Worm (Caenorhabditis elegans) whole organism, early embryonic: ENCODE results near the gene sng-1.
"Not testable (repeated sequence)": the region's sequence is repeated elsewhere in the genome, so short reads cannot be mapped to it uniquely, and the experiment has no call there.

Experiments
- B0310.2 ChIP-seq: sonication (generic microtip); optimal IDR thresholded peaks from 2 replicates; lab custom pipeline; 2016; ENCODE audit warnings: mild to moderate bottlenecking, missing genetic modification characterization, missing compliant biosample characterization
- F13C5.2 ChIP-seq: sonication (generic microtip); optimal IDR thresholded peaks from 2 replicates; lab custom pipeline; 2017; ENCODE audit warnings: mild to moderate bottlenecking, missing genetic modification characterization, inconsistent platforms, missing compliant biosample characterization
- aly-1 ChIP-seq: sonication (generic microtip); optimal IDR thresholded peaks from 2 replicates; lab custom pipeline; 2016; ENCODE audit warnings: missing genetic modification characterization, missing compliant biosample characterization
- ama-1 ChIP-seq: fragments of 150-350 bp; optimal IDR thresholded peaks from 2 replicates; lab custom pipeline; 2014
- ceh-13 ChIP-seq: fragments of 200-800 bp; sonication (Bioruptor generic); optimal IDR thresholded peaks from 2 replicates; lab custom pipeline; 2018; ENCODE audit warnings: mild to moderate bottlenecking, missing genetic modification characterization, missing compliant biosample characterization
- ceh-36 ChIP-seq: sonication (generic microtip); optimal IDR thresholded peaks from 2 replicates; lab custom pipeline; 2016; ENCODE audit warnings: missing genetic modification characterization, inconsistent platforms, missing compliant biosample characterization
- ets-7 ChIP-seq: sonication (generic microtip); optimal IDR thresholded peaks from 2 replicates; lab custom pipeline; 2016; ENCODE audit warnings: missing genotype, missing genetic modification characterization, missing compliant biosample characterization
- flt-1 ChIP-seq: fragments of 200-800 bp; sonication (Bioruptor generic); IDR thresholded peaks from 2 replicates; pipeline ENCODE4 v1.3.6; 2022; ENCODE audit warnings: missing genetic modification characterization, missing compliant biosample characterization
- hmbx-1 ChIP-seq: sonication (generic microtip); optimal IDR thresholded peaks from 2 replicates; lab custom pipeline; 2016; ENCODE audit warnings: mild to moderate bottlenecking, missing genetic modification characterization, missing compliant biosample characterization
- hmg-4 ChIP-seq: fragments of 200-800 bp; sonication (Bioruptor generic); optimal IDR thresholded peaks from 2 replicates; lab custom pipeline; 2018; ENCODE audit warnings: mild to moderate bottlenecking, missing genetic modification characterization, missing compliant biosample characterization
- hnd-1 ChIP-seq: sonication (generic microtip); optimal IDR thresholded peaks from 2 replicates; lab custom pipeline; 2016; ENCODE audit warnings: missing genetic modification characterization, missing compliant biosample characterization
- pes-1 ChIP-seq: fragments of 200-800 bp; sonication (Bioruptor generic); IDR thresholded peaks from 2 replicates; pipeline ENCODE4 v1.3.6; 2022; ENCODE audit warnings: missing genetic modification reagents, missing genetic modification characterization, missing compliant biosample characterization
- scrt-1 ChIP-seq: fragments of 200-800 bp; sonication (Bioruptor generic); IDR thresholded peaks from 2 replicates; pipeline ENCODE4 v1.3.6; 2022; ENCODE audit warnings: missing genetic modification characterization, missing compliant biosample characterization
- sea-1 ChIP-seq: fragments of 200-800 bp; sonication (Bioruptor generic); conservative IDR thresholded peaks from 2 replicates; pipeline ENCODE4 v1.3.6; 2022; ENCODE audit warnings: missing genetic modification characterization, missing compliant biosample characterization
- tbx-11 ChIP-seq: fragments of 200-800 bp; sonication (Bioruptor generic); IDR thresholded peaks from 2 replicates; pipeline ENCODE4 v1.3.6; 2022; ENCODE audit warnings: missing genetic modification characterization, missing compliant biosample characterization
- tbx-37 ChIP-seq: fragments of 200-800 bp; sonication (Bioruptor generic); conservative IDR thresholded peaks from 2 replicates; pipeline ENCODE4 v1.3.6; 2022; ENCODE audit warnings: missing genetic modification reagents, missing genetic modification characterization, missing compliant biosample characterization
- tra-4 ChIP-seq: sonication (generic microtip); optimal IDR thresholded peaks from 2 replicates; lab custom pipeline; 2017; ENCODE audit warnings: missing genetic modification characterization, missing compliant biosample characterization

The sng-1 gene

DNA sequence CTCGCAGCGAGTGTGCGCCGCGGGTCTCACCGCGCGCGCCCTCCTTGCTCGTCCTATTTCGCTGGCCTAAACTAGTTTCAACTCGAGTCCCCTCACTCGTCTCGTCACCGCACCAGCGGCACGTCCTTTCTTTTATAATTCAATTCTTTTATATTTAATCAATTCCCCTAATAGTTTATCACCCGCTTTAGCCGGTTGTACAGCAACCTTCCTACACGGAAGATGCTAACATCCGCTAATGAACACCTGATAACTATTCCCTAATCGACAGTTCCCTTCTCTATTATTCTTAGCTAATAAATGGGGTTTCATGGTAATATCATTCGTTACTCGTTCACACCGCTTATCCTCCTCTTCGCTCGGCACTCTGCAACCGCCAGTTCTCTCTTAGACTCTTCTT lies 37.9 kb downstream of the sng-1 start, which contains the start of gene C56G3.2:
C56G3.2 (plus strand) TSS at position 301 of the 400 bp plus-strand sequence.
- TF ChIP-seq F13C5.2; hnd-1 (tag; lab: Kevin White, UChicago); B0310.2: not testable (repeated sequence)

DNA sequence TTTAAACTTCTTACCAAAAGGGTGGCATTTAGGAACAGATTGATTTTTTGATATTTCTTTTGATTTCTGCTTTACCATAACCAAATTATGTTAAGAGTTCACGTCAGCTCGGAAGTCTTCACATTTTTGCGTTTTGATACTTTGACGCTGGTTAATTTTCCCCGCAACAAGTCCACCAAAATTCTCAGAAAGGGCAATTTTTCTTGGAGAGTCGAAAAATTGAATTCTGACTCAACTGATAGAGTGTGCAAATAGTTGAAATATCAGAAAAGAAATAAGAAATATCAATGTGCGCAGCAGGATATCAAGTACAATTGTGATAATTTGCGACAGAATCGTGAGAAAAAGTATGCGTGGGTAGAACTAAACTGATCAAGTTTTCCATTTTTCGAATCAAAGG lies 42.4 kb downstream of the sng-1 start:
- TF ChIP-seq hmg-4 (GFP tag; lab: Kevin White, UChicago) = no peak
- TF ChIP-seq tbx-37 (GFP tag; lab: Robert Waterston, UW) = no peak
- TF ChIP-seq scrt-1 (GFP tag; lab: Robert Waterston, UW) = no peak
- no peak for TF ChIP-seq flt-1 (GFP tag; lab: Robert Waterston, UW)
- TF ChIP-seq ama-1 (lab: Kevin White, UChicago) = no peak
- no peak for TF ChIP-seq F13C5.2

DNA sequence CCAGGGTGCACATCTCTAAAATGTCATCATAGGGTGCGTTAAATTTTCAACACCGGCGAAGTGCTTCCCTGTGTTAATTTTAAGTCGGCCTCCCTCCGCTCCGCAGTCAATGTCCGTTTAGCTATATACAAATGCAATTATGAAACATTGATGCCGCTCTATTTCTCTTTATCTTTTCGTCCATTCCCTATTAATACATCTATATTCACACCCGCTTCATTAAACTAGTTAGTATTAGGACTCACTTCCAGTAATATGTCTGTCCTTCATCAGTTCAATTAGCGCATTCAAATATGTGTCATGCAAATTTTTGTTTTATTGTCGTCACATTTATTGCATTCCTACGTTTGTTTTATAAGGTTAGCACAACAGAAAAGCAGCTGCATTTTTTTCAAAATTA lies 44.5 kb downstream of the sng-1 start:
- no peak for TF ChIP-seq scrt-1 (GFP tag; lab: Robert Waterston, UW)
- no peak for TF ChIP-seq pes-1 (GFP tag; lab: Robert Waterston, UW)
- TF ChIP-seq aly-1 (tag; lab: Kevin White, UChicago) = no peak
- no peak for TF ChIP-seq hmg-4 (GFP tag; lab: Kevin White, UChicago)
- no peak for TF ChIP-seq B0310.2
- TF ChIP-seq sea-1 (GFP tag; lab: Robert Waterston, UW) = no peak
- no peak for TF ChIP-seq ceh-36 (tag; lab: Kevin White, UChicago)
- TF ChIP-seq tra-4 = no peak
- no peak for TF ChIP-seq hnd-1 (tag; lab: Kevin White, UChicago)
- no peak for TF ChIP-seq tbx-11 (GFP tag; lab: Robert Waterston, UW)
- TF ChIP-seq F13C5.2 = no peak
- no peak for TF ChIP-seq ets-7 (tag; lab: Kevin White, UChicago)
- no peak for TF ChIP-seq hmbx-1 (tag; lab: Kevin White, UChicago)
- no peak for TF ChIP-seq ama-1 (lab: Kevin White, UChicago)
- TF ChIP-seq tbx-37 (GFP tag; lab: Robert Waterston, UW) = no peak
- TF ChIP-seq flt-1 (GFP tag; lab: Robert Waterston, UW) = no peak
- TF ChIP-seq ceh-13 (GFP tag; lab: Kevin White, UChicago) = no peak

DNA sequence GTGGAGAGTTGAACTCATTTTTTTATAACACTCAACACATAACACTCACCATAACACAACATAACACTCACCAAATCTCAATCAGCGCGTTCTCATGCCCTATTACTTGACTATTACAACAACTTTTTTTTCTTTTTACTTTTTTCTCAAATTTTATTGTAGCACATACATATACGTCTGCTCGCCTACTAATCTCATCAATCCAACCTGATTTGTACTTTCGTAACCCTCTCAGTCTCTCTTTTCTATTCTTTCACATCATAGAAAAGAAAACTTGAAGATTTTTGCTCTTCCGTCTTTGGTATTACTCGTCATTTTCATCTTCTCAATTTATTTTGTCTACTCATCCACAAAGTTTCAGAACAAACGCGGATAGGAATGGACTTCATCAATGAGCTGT lies 49.5 kb downstream of the sng-1 start, which contains the start of gene npr-8:
npr-8 (plus strand) TSS at position 362 of the 400 bp plus-strand sequence.
- no peak for TF ChIP-seq hmg-4 (GFP tag; lab: Kevin White, UChicago)
- TF ChIP-seq ets-7 (tag; lab: Kevin White, UChicago) = no peak
- no peak for TF ChIP-seq ceh-13 (GFP tag; lab: Kevin White, UChicago)
- TF ChIP-seq B0310.2 = no peak
- TF ChIP-seq aly-1 (tag; lab: Kevin White, UChicago) = no peak
- TF ChIP-seq flt-1 (GFP tag; lab: Robert Waterston, UW) = no peak
- TF ChIP-seq tbx-37 (GFP tag; lab: Robert Waterston, UW) = no peak
- no peak for TF ChIP-seq sea-1 (GFP tag; lab: Robert Waterston, UW)
- TF ChIP-seq ama-1 (lab: Kevin White, UChicago) = no peak
- no peak for TF ChIP-seq F13C5.2
- TF ChIP-seq tbx-11 (GFP tag; lab: Robert Waterston, UW) = no peak
- TF ChIP-seq tra-4 = no peak
- no peak for TF ChIP-seq ceh-36 (tag; lab: Kevin White, UChicago)
- no peak for TF ChIP-seq hnd-1 (tag; lab: Kevin White, UChicago)
- no peak for TF ChIP-seq scrt-1 (GFP tag; lab: Robert Waterston, UW)

DNA sequence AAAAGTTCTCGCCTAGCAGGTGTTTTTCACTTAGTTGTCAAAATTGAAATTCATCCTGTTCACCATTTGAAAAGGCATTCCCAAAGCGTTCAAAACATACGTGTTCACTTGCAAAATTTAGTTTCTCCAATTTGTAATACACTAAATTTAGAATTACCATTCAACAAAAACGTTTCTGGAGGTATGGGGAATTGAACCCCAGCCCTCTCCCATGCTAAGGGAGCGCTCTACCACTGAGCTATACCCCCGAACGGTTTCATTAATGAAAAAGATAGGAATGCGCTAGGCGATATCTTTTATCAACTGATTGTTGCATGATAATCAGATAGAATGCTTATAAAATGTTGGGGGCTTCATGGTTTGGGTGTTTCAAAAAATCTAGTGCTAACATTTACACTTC lies 51.2 kb downstream of the sng-1 start:
- TF ChIP-seq aly-1 (tag; lab: Kevin White, UChicago) = no peak
- no peak for TF ChIP-seq scrt-1 (GFP tag; lab: Robert Waterston, UW)
- no peak for TF ChIP-seq hnd-1 (tag; lab: Kevin White, UChicago)
- TF ChIP-seq hmbx-1 (tag; lab: Kevin White, UChicago) = no peak
- TF ChIP-seq ceh-36 (tag; lab: Kevin White, UChicago) = no peak
- no peak for TF ChIP-seq tbx-37 (GFP tag; lab: Robert Waterston, UW)
- TF ChIP-seq ets-7 (tag; lab: Kevin White, UChicago) = no peak
- no peak for TF ChIP-seq ceh-13 (GFP tag; lab: Kevin White, UChicago)
- TF ChIP-seq ama-1 (lab: Kevin White, UChicago) = no peak
- TF ChIP-seq flt-1 (GFP tag; lab: Robert Waterston, UW) = no peak
- no peak for TF ChIP-seq sea-1 (GFP tag; lab: Robert Waterston, UW)
- no peak for TF ChIP-seq hmg-4 (GFP tag; lab: Kevin White, UChicago)
- TF ChIP-seq B0310.2 = no peak
- TF ChIP-seq pes-1 (GFP tag; lab: Robert Waterston, UW) = no peak
